Worm (Caenorhabditis elegans) whole organism, midembryonic: Measurements from ENCODE around the gene T23B12.6.

Experiments used
- T22C8.4 ChIP-seq: fragments of 200-800 bp; sonication (Bioruptor generic); IDR thresholded peaks from 2 replicates; pipeline ENCODE4 v1.3.6; 2022; ENCODE audit warnings: missing genetic modification characterization, missing compliant biosample characterization
- flt-1 ChIP-seq: fragments of 200-800 bp; sonication (Bioruptor generic); IDR thresholded peaks from 2 replicates; pipeline ENCODE4 v1.3.6; 2022; ENCODE audit warnings: missing genetic modification characterization, missing compliant biosample characterization
- klf-2 ChIP-seq: fragments of 200-800 bp; sonication (Bioruptor generic); conservative IDR thresholded peaks from 2 replicates; pipeline ENCODE4 v1.3.6; 2022; ENCODE audit warnings: missing genetic modification reagents, missing genetic modification characterization, missing compliant biosample characterization
- med-1 ChIP-seq: sonication (generic microtip); optimal IDR thresholded peaks from 2 replicates; lab custom pipeline; 2017; ENCODE audit warnings: missing genetic modification characterization, mild to moderate bottlenecking, missing compliant biosample characterization, antibody characterized with exemption, missing genetic modification reagents; ENCODE audit not compliant: insufficient read depth
- tab-1 ChIP-seq: fragments of 200-800 bp; sonication (Bioruptor generic); IDR thresholded peaks from 2 replicates; pipeline ENCODE4 v1.3.6; 2022; ENCODE audit warnings: missing genetic modification characterization, missing compliant biosample characterization
- ztf-29 ChIP-seq: fragments of 200-800 bp; sonication (Bioruptor generic); IDR thresholded peaks from 2 replicates; pipeline ENCODE4 v1.3.6; 2022; ENCODE audit warnings: missing genetic modification reagents, missing genetic modification characterization, missing compliant biosample characterization

- TF ChIP-seq klf-2 (GFP tag; lab: Robert Waterston, UW) (no peak), T22C8.4 (GFP tag; lab: Robert Waterston, UW) (no peak), flt-1 (GFP tag; lab: Robert Waterston, UW) (no peak), tab-1 (GFP tag; lab: Robert Waterston, UW) (no peak), ztf-29 (GFP tag; lab: Robert Waterston, UW) (no peak), med-1 (GFP tag; lab: Kevin White, UChicago) (no peak)
These were observed at the start of gene T23B12.6 for ce11 chrV:8460306-8460705.
